Worm (Caenorhabditis elegans) whole organism, L4 larva: Measurements from ENCODE around the gene srz-82.

Experiments used
- D1046.2 ChIP-seq: fragments of 200-800 bp; sonication (Bioruptor generic); IDR thresholded peaks from 2 replicates; pipeline ENCODE4 v1.3.6; 2022; ENCODE audit warnings: missing genetic modification characterization, missing compliant biosample characterization
- F37D6.2 ChIP-seq: sonication (generic microtip); optimal IDR thresholded peaks from 2 replicates; lab custom pipeline; 2016; ENCODE audit warnings: mild to moderate bottlenecking, missing genetic modification characterization, missing compliant biosample characterization
- F44E2.7 ChIP-seq: fragments of 200-800 bp; sonication (Bioruptor generic); IDR thresholded peaks from 2 replicates; pipeline ENCODE4 v2.1.2; 2022; ENCODE audit warnings: missing genetic modification characterization, missing compliant biosample characterization
- T20F7.1 ChIP-seq: fragments of 200-800 bp; sonication (Bioruptor generic); optimal IDR thresholded peaks from 2 replicates; lab custom pipeline; 2018; ENCODE audit warnings: mild to moderate bottlenecking, missing genetic modification characterization, missing compliant biosample characterization
- Y48G9A.11 ChIP-seq: fragments of 200-800 bp; sonication (Bioruptor generic); IDR thresholded peaks from 2 replicates; pipeline ENCODE4 v1.3.6; 2022; ENCODE audit warnings: missing genetic modification reagents, missing genetic modification characterization, missing compliant biosample characterization
- Y75B8A.6 ChIP-seq: fragments of 200-800 bp; sonication (Bioruptor generic); IDR thresholded peaks from 2 replicates; pipeline ENCODE4 v1.3.6; 2022; ENCODE audit warnings: missing genetic modification reagents, missing genetic modification characterization, missing compliant biosample characterization
- attf-4 ChIP-seq: sonication (generic microtip); optimal IDR thresholded peaks from 3 replicates; lab custom pipeline; 2017; ENCODE audit warnings: missing biosample characterization, missing genetic modification characterization
- ceh-32 ChIP-seq: sonication (generic microtip); optimal IDR thresholded peaks from 2 replicates; lab custom pipeline; 2016; ENCODE audit warnings: mild to moderate bottlenecking, missing genetic modification characterization, missing compliant biosample characterization; ENCODE audit not compliant: poor library complexity
- ceh-44 ChIP-seq: fragments of 200-800 bp; sonication (Bioruptor generic); IDR thresholded peaks from 2 replicates; pipeline ENCODE4 v1.3.6; 2022; ENCODE audit warnings: missing genetic modification reagents, missing genetic modification characterization, missing compliant biosample characterization
- ceh-82 ChIP-seq: sonication (generic microtip); optimal IDR thresholded peaks from 2 replicates; lab custom pipeline; 2017; ENCODE audit warnings: missing biosample characterization, missing genetic modification characterization
- daf-19 ChIP-seq: fragments of 200-800 bp; sonication (Bioruptor generic); conservative IDR thresholded peaks from 2 replicates; pipeline ENCODE4 v1.3.6; 2022; ENCODE audit warnings: missing genetic modification characterization, missing compliant biosample characterization
- dmd-8 ChIP-seq: fragments of 200-800 bp; sonication (Bioruptor generic); IDR thresholded peaks from 2 replicates; pipeline ENCODE4 v1.3.6; 2022; ENCODE audit warnings: missing genetic modification characterization, missing compliant biosample characterization
- dpl-1 ChIP-seq: fragments of 150-350 bp; optimal IDR thresholded peaks from 2 replicates; lab custom pipeline; 2014; ENCODE audit warnings: missing biosample characterization, missing genetic modification reagents, missing genetic modification characterization
- dve-1 ChIP-seq: sonication (generic microtip); optimal IDR thresholded peaks from 2 replicates; lab custom pipeline; 2017; ENCODE audit warnings: antibody characterized with exemption, mild to moderate bottlenecking, missing genetic modification characterization, missing compliant biosample characterization; ENCODE audit not compliant: insufficient read depth
- fkh-10 ChIP-seq: fragments of 150-350 bp; optimal IDR thresholded peaks from 2 replicates; lab custom pipeline; 2014; ENCODE audit warnings: missing biosample characterization, missing genetic modification reagents, missing genetic modification characterization
- hif-1 ChIP-seq, 2 experiments: sonication (generic microtip); optimal IDR thresholded peaks; 2 replicates each; lab custom pipeline; 2016 to 2017; ENCODE audit warnings: missing compliant biosample characterization in 2 of 2, missing genetic modification characterization in 2 of 2, missing genetic modification reagents in 2 of 2, missing genotype in 2 of 2, mild to moderate bottlenecking in 1 of 2
- hlh-30 ChIP-seq: sonication (generic microtip); optimal IDR thresholded peaks from 2 replicates; lab custom pipeline; 2017; ENCODE audit warnings: antibody characterized with exemption, mild to moderate bottlenecking, missing genetic modification characterization, missing compliant biosample characterization; ENCODE audit not compliant: insufficient read depth
- jun-1 ChIP-seq: fragments of 150-350 bp; optimal IDR thresholded peaks from 2 replicates; lab custom pipeline; 2014; ENCODE audit warnings: missing biosample characterization, missing genetic modification reagents, missing genetic modification characterization
- mep-1 ChIP-seq: fragments of 150-350 bp; sonication (generic microtip); optimal IDR thresholded peaks from 3 replicates; lab custom pipeline; 2014; ENCODE audit warnings: missing biosample characterization, missing genetic modification characterization
- mxl-2 ChIP-seq: fragments of 200-800 bp; sonication (Bioruptor generic); conservative IDR thresholded peaks from 2 replicates; pipeline ENCODE4 v1.3.6; 2022; ENCODE audit warnings: missing genetic modification reagents, missing genetic modification characterization, missing compliant biosample characterization
- nhr-10 ChIP-seq: fragments of 150-350 bp; optimal IDR thresholded peaks from 2 replicates; lab custom pipeline; 2014; ENCODE audit warnings: missing biosample characterization, missing genetic modification characterization
- nhr-102 ChIP-seq: sonication (generic microtip); optimal IDR thresholded peaks from 2 replicates; lab custom pipeline; 2016; ENCODE audit warnings: mild to moderate bottlenecking, missing genetic modification characterization, moderate library complexity, missing compliant biosample characterization
- nhr-11 ChIP-seq: fragments of 150-350 bp; optimal IDR thresholded peaks from 2 replicates; lab custom pipeline; 2014; ENCODE audit warnings: missing biosample characterization, missing genetic modification characterization
- nhr-237 ChIP-seq: sonication (generic microtip); optimal IDR thresholded peaks from 2 replicates; lab custom pipeline; 2017; ENCODE audit warnings: missing biosample characterization, missing genetic modification characterization
- nhr-48 ChIP-seq: sonication (generic microtip); optimal IDR thresholded peaks from 2 replicates; lab custom pipeline; 2016; ENCODE audit warnings: mild to moderate bottlenecking, missing genetic modification characterization, missing compliant biosample characterization
- nhr-6 ChIP-seq: fragments of 150-350 bp; optimal IDR thresholded peaks from 2 replicates; lab custom pipeline; 2014; ENCODE audit warnings: missing biosample characterization, missing genetic modification characterization
- nhr-76 ChIP-seq: fragments of 150-350 bp; optimal IDR thresholded peaks from 2 replicates; lab custom pipeline; 2014; ENCODE audit warnings: missing biosample characterization, missing genetic modification characterization
- nhr-77 ChIP-seq: fragments of 150-350 bp; optimal IDR thresholded peaks from 2 replicates; lab custom pipeline; 2014; ENCODE audit warnings: missing biosample characterization, missing genetic modification characterization
- php-3 ChIP-seq: fragments of 200-800 bp; sonication (Bioruptor generic); IDR thresholded peaks from 2 replicates; pipeline ENCODE4 v1.3.6; 2022; ENCODE audit warnings: missing genetic modification reagents, missing genetic modification characterization, missing compliant biosample characterization
- saeg-2 ChIP-seq: fragments of 200-800 bp; sonication (Bioruptor generic); IDR thresholded peaks from 2 replicates; pipeline ENCODE4 v1.3.6; 2022; ENCODE audit warnings: missing genetic modification reagents, missing genetic modification characterization, missing compliant biosample characterization
- skn-1 ChIP-seq: fragments of 150-350 bp; optimal IDR thresholded peaks from 2 replicates; lab custom pipeline; 2014; ENCODE audit warnings: missing biosample characterization, missing genetic modification characterization
- spr-1 ChIP-seq: sonication (generic microtip); optimal IDR thresholded peaks from 2 replicates; lab custom pipeline; 2016; ENCODE audit warnings: mild to moderate bottlenecking, missing genetic modification characterization, missing compliant biosample characterization
- tag-97 ChIP-seq: fragments of 200-800 bp; sonication (Bioruptor generic); IDR thresholded peaks from 2 replicates; pipeline ENCODE4 v1.3.6; 2022; ENCODE audit warnings: missing genetic modification characterization, missing compliant biosample characterization
- unc-62 ChIP-seq, 3 experiments: fragments of 150-350 bp in 1 of 3; sonication (generic microtip); optimal IDR thresholded peaks in 2 of 3; peaks in 1 of 3; 1 replicate in 1 of 3; 2 replicates in 2 of 3; lab custom pipeline; 2014 to 2017; ENCODE audit warnings: missing biosample characterization in 3 of 3, missing genetic modification characterization in 3 of 3, missing genetic modification reagents in 3 of 3, missing genotype in 1 of 3
- ztf-7 ChIP-seq: fragments of 150-350 bp; optimal IDR thresholded peaks from 2 replicates; lab custom pipeline; 2014; ENCODE audit warnings: missing biosample characterization, missing genetic modification characterization

srz-82 gene

ce11 chrIV:3469742-3470141 is 13.0 kb upstream of the srz-82 start, which contains the start of gene F58E2.2:
TSS of gene F58E2.2 (plus strand) at chrIV:3470042.
- TF ChIP-seq hlh-30 (tag; lab: Kevin White, UChicago) (no peak), hif-1 (tag; optimal IDR thresholded peaks at IDR 0.05; lab: Kevin White, UChicago) (no peak), mxl-2 (no peak), ceh-44 (GFP tag; lab: Robert Waterston, UW) (no peak), F44E2.7 (GFP tag; lab: Robert Waterston, UW) (no peak), skn-1 (no peak), jun-1 (tag; lab: Kevin White, UChicago) (no peak), dmd-8 (GFP tag; lab: Robert Waterston, UW) (no peak), nhr-237 (no peak), nhr-10 (tag; lab: Kevin White, UChicago) (no peak), unc-62 (GFP tag; optimal IDR thresholded peaks at IDR 0.05 in 1 of 2; lab: Kevin White, UChicago) (no peak), unc-62 (tag; optimal IDR thresholded peaks at IDR 0.05; lab: Kevin White, UChicago) (no peak), dve-1 (tag; lab: Kevin White, UChicago) (no peak), tag-97 (GFP tag; lab: Robert Waterston, UW) (no peak), Y75B8A.6 (GFP tag; lab: Robert Waterston, UW) (no peak), php-3 (GFP tag; lab: Robert Waterston, UW) (no peak), T20F7.1 (GFP tag; lab: Kevin White, UChicago) (no peak), nhr-102 (tag; lab: Kevin White, UChicago) (no peak), F37D6.2 (tag; lab: Kevin White, UChicago) (no peak)
- TF ChIP-seq, all 104 proteins: peak for 0

ce11 chrIV:3477124-3477523 is 5.6 kb upstream of the srz-82 start, which contains the start of gene srz-69:
TSS of gene srz-69 (minus strand) at chrIV:3477224.
- TF ChIP-seq spr-1 = no peak
- no peak for TF ChIP-seq mep-1
- no peak for TF ChIP-seq dve-1 (tag; lab: Kevin White, UChicago)
- no peak for TF ChIP-seq saeg-2 (GFP tag; lab: Robert Waterston, UW)
- no peak for TF ChIP-seq skn-1
- TF ChIP-seq nhr-6 (tag; lab: Kevin White, UChicago) = no peak
- no peak for TF ChIP-seq attf-4 (tag; lab: Kevin White, UChicago)
- no peak for TF ChIP-seq nhr-11
- TF ChIP-seq D1046.2 (GFP tag; lab: Robert Waterston, UW) = no peak
- no peak for TF ChIP-seq fkh-10
- TF ChIP-seq nhr-48 = no peak
- no peak for TF ChIP-seq ceh-32 (tag; lab: Kevin White, UChicago)

- TF ChIP-seq Y48G9A.11 (GFP tag; lab: Robert Waterston, UW) = no peak
- no peak for TF ChIP-seq ztf-7
- no peak for TF ChIP-seq skn-1
- TF ChIP-seq, all 104 proteins: peak for 0
These were observed 3.7 kb upstream of the srz-82 start, which contains the start of the genes srz-70 and C09G12.5 for ce11 chrIV:3478911-3479385. TSS of gene srz-70 (minus strand) at chrIV:3479011. TSS of gene C09G12.5 (plus strand) at chrIV:3479335.

ce11 chrIV:3481760-3482159 is 935 bp upstream of the srz-82 start, which contains the start of gene srz-37:
TSS of gene srz-37 (minus strand) at chrIV:3481860.
- TF ChIP-seq nhr-77 (tag; lab: Kevin White, UChicago) (no peak), mep-1 (no peak), dpl-1 (GFP tag; lab: Kevin White, UChicago) (no peak), nhr-76 (no peak)

- TF ChIP-seq daf-19 (GFP tag; lab: Robert Waterston, UW) (no peak), ceh-82 (tag; lab: Kevin White, UChicago) (no peak)
- TF ChIP-seq, all 104 proteins: peak for 0
These were observed 8.8 kb downstream of the srz-82 start, which contains the start of gene srz-78 for ce11 chrIV:3491477-3491876. TSS of gene srz-78 (plus strand) at chrIV:3491777.
